Fruit fly (Drosophila melanogaster) whole organism, embryonic: ENCODE results near the gene klar.
A peak's percentile ranks its signal among the peaks of the same experiment; 100 is the strongest.

Source experiments
- Abd-B ChIP-seq: fragments of 200-800 bp; sonication (Bioruptor generic); optimal IDR thresholded peaks from 2 replicates; lab custom pipeline; 2018; ENCODE audit warnings: missing biosample characterization, mild to moderate bottlenecking, missing genetic modification characterization, moderate library complexity
- Ada2b ChIP-seq: fragments of 200-800 bp; sonication (Bioruptor generic); IDR thresholded peaks from 2 replicates; pipeline ENCODE4 v1.3.6; 2022; ENCODE audit warnings: missing biosample characterization, missing genetic modification characterization
- Awh ChIP-seq: fragments of 200-800 bp; sonication (Bioruptor generic); IDR thresholded peaks from 2 replicates; pipeline ENCODE4, ENCODE4 v1.3.6; 2022; ENCODE audit warnings: missing biosample characterization, missing genetic modification characterization
- CG10321 ChIP-seq: fragments of 200-800 bp; sonication (Bioruptor generic); IDR thresholded peaks from 2 replicates; pipeline ENCODE4 v1.3.6; 2022; ENCODE audit warnings: missing biosample characterization, missing genetic modification characterization
- CG10462 ChIP-seq: fragments of 200-800 bp; sonication (Bioruptor generic); optimal IDR thresholded peaks from 2 replicates; lab custom pipeline; 2016; ENCODE audit warnings: missing biosample characterization, missing genetic modification characterization
- CG10565 ChIP-seq: fragments of 200-800 bp; sonication (Bioruptor generic); optimal IDR thresholded peaks from 3 replicates; lab custom pipeline; 2016; ENCODE audit warnings: missing biosample characterization, mild to moderate bottlenecking, missing genetic modification characterization
- CG10959 ChIP-seq: fragments of 200-800 bp; sonication (Bioruptor generic); IDR thresholded peaks from 2 replicates; pipeline ENCODE4 v1.3.6; 2022; ENCODE audit warnings: missing biosample characterization, missing genetic modification characterization
- CG11085 ChIP-seq: fragments of 200-800 bp; sonication (Bioruptor generic); IDR thresholded peaks from 2 replicates; pipeline ENCODE4 v1.3.6; 2022; ENCODE audit warnings: missing biosample characterization, missing genetic modification characterization
- CG11398 ChIP-seq: fragments of 200-800 bp; sonication (Bioruptor generic); optimal IDR thresholded peaks from 2 replicates; lab custom pipeline; 2016; ENCODE audit warnings: missing biosample characterization, missing genetic modification characterization
- CG12104 ChIP-seq: fragments of 200-800 bp; sonication (Bioruptor generic); optimal IDR thresholded peaks from 3 replicates; lab custom pipeline; 2016; ENCODE audit warnings: missing biosample characterization, missing genetic modification characterization
- CG12219 ChIP-seq: fragments of 200-800 bp; sonication (Bioruptor generic); optimal IDR thresholded peaks from 3 replicates; lab custom pipeline; 2018; ENCODE audit warnings: missing biosample characterization, mild to moderate bottlenecking, missing genetic modification characterization
- CG12659 ChIP-seq: fragments of 200-800 bp; sonication (Bioruptor generic); optimal IDR thresholded peaks from 3 replicates; lab custom pipeline; 2017; ENCODE audit warnings: mild to moderate bottlenecking, missing biosample characterization, missing genetic modification reagents, missing genetic modification characterization
- CG13123 ChIP-seq: fragments of 200-800 bp; sonication (Bioruptor generic); optimal IDR thresholded peaks from 2 replicates; lab custom pipeline; 2016; ENCODE audit warnings: missing biosample characterization, missing genetic modification characterization
- CG13894 ChIP-seq: fragments of 200-800 bp; sonication (Bioruptor generic); optimal IDR thresholded peaks from 3 replicates; lab custom pipeline; 2018; ENCODE audit warnings: missing biosample characterization, mild to moderate bottlenecking, missing genetic modification characterization, moderate library complexity
- CG14710 ChIP-seq: fragments of 200-800 bp; sonication (Bioruptor generic); optimal IDR thresholded peaks from 3 replicates; lab custom pipeline; 2019; ENCODE audit warnings: missing biosample characterization, mild to moderate bottlenecking, missing genetic modification characterization, moderate library complexity
- CG17568 ChIP-seq: fragments of 200-800 bp; sonication (Bioruptor generic); optimal IDR thresholded peaks from 2 replicates; lab custom pipeline; 2018; ENCODE audit warnings: missing biosample characterization, mild to moderate bottlenecking, missing genetic modification characterization, moderate library complexity
- CG17912 ChIP-seq: fragments of 200-800 bp; sonication (Bioruptor generic); optimal IDR thresholded peaks from 2 replicates; lab custom pipeline; 2018; ENCODE audit warnings: missing biosample characterization, mild to moderate bottlenecking, missing genetic modification characterization
- CG2712 ChIP-seq: fragments of 200-800 bp; optimal IDR thresholded peaks from 3 replicates; lab custom pipeline; 2019; ENCODE audit warnings: missing biosample characterization, mild to moderate bottlenecking, missing genetic modification characterization, moderate library complexity
- CG3065 ChIP-seq: fragments of 200-800 bp; sonication (Bioruptor generic); optimal IDR thresholded peaks from 2 replicates; lab custom pipeline; 2016; ENCODE audit warnings: missing biosample characterization, missing genetic modification characterization
- CG3281 ChIP-seq: fragments of 200-800 bp; sonication (Bioruptor generic); optimal IDR thresholded peaks from 3 replicates; lab custom pipeline; 2017; ENCODE audit warnings: missing biosample characterization, mild to moderate bottlenecking, missing genetic modification characterization
- CG7987 ChIP-seq: fragments of 200-800 bp; sonication (Bioruptor generic); optimal IDR thresholded peaks from 2 replicates; lab custom pipeline; 2018; ENCODE audit warnings: missing biosample characterization, mild to moderate bottlenecking, missing genetic modification characterization, moderate library complexity
- CG8089 ChIP-seq: fragments of 200-800 bp; sonication (Bioruptor generic); optimal IDR thresholded peaks from 3 replicates; lab custom pipeline; 2016; ENCODE audit warnings: missing biosample characterization, missing genetic modification characterization
- Dbx ChIP-seq: fragments of 200-800 bp; sonication (Bioruptor generic); IDR thresholded peaks from 3 replicates; pipeline ENCODE4 v1.3.6; 2022; ENCODE audit warnings: missing biosample characterization, missing genetic modification characterization
- Doc3 ChIP-seq: fragments of 200-800 bp; sonication (Bioruptor generic); IDR thresholded peaks from 3 replicates; pipeline ENCODE4 v1.3.6; 2022; ENCODE audit warnings: missing biosample characterization, missing genetic modification characterization; ENCODE audit not compliant: partially characterized antibody
- Dref ChIP-seq: fragments of 200-800 bp; sonication (Bioruptor generic); IDR thresholded peaks from 2 replicates; pipeline ENCODE4 v1.3.6; 2022; ENCODE audit warnings: missing biosample characterization, missing genetic modification characterization
- Ets97D ChIP-seq: fragments of 200-800 bp; sonication (Bioruptor generic); optimal IDR thresholded peaks from 3 replicates; lab custom pipeline; 2016; ENCODE audit warnings: missing biosample characterization, missing genetic modification characterization
- HLH54F ChIP-seq: fragments of 200-800 bp; sonication (Bioruptor generic); optimal IDR thresholded peaks from 3 replicates; lab custom pipeline; 2016; ENCODE audit warnings: missing biosample characterization, missing genetic modification characterization
- Meics ChIP-seq: fragments of 200-800 bp; sonication (Bioruptor generic); optimal IDR thresholded peaks from 2 replicates; lab custom pipeline; 2017; ENCODE audit warnings: missing biosample characterization, mild to moderate bottlenecking, missing genetic modification characterization
- Nf-YA ChIP-seq: fragments of 200-800 bp; sonication (Bioruptor generic); IDR thresholded peaks from 2 replicates; pipeline ENCODE4 v1.3.6; 2022; ENCODE audit warnings: missing biosample characterization, missing genetic modification characterization
- Ptx1 ChIP-seq: fragments of 200-800 bp; sonication (Bioruptor generic); IDR thresholded peaks from 2 replicates; pipeline ENCODE4 v1.3.6; 2022; ENCODE audit warnings: missing biosample characterization, missing genetic modification characterization
- Ravus ChIP-seq: fragments of 200-800 bp; sonication (Bioruptor generic); IDR thresholded peaks from 2 replicates; pipeline ENCODE4 v1.3.6; 2022; ENCODE audit warnings: missing biosample characterization, missing genetic modification characterization
- Rfx ChIP-seq: fragments of 200-800 bp; sonication (Bioruptor generic); IDR thresholded peaks from 2 replicates; pipeline ENCODE4 v1.3.6; 2022; ENCODE audit warnings: missing biosample characterization, missing genetic modification characterization
- Six4 ChIP-seq: fragments of 200-800 bp; sonication (Bioruptor generic); optimal IDR thresholded peaks from 2 replicates; lab custom pipeline; 2016; ENCODE audit warnings: missing biosample characterization, missing genetic modification characterization
- ab ChIP-seq: fragments of 200-800 bp; sonication (Bioruptor generic); optimal IDR thresholded peaks from 2 replicates; lab custom pipeline; 2016; ENCODE audit warnings: missing biosample characterization, missing genetic modification characterization
- abd-A ChIP-seq: fragments of 200-800 bp; sonication (Bioruptor generic); optimal IDR thresholded peaks from 3 replicates; lab custom pipeline; 2019; ENCODE audit warnings: missing biosample characterization, mild to moderate bottlenecking, missing genetic modification characterization, moderate library complexity
- bigmax ChIP-seq: fragments of 200-800 bp; sonication (Bioruptor generic); optimal IDR thresholded peaks from 2 replicates; lab custom pipeline; 2018; ENCODE audit warnings: missing biosample characterization, mild to moderate bottlenecking, missing genetic modification characterization
- dan ChIP-seq: fragments of 200-800 bp; sonication (Bioruptor generic); IDR thresholded peaks from 2 replicates; pipeline ENCODE4 v1.3.6; 2022; ENCODE audit warnings: missing biosample characterization, missing genetic modification characterization
- ems ChIP-seq: fragments of 200-800 bp; sonication (Bioruptor generic); optimal IDR thresholded peaks from 3 replicates; lab custom pipeline; 2016; ENCODE audit warnings: missing biosample characterization, missing genetic modification characterization
- gsb-n ChIP-seq: fragments of 200-800 bp; sonication (Bioruptor generic); optimal IDR thresholded peaks from 3 replicates; lab custom pipeline; 2018; ENCODE audit warnings: missing biosample characterization, mild to moderate bottlenecking, missing genetic modification characterization
- inv ChIP-seq: fragments of 200-800 bp; sonication (Bioruptor generic); IDR thresholded peaks from 2 replicates; pipeline ENCODE4 v1.3.6; 2022; ENCODE audit warnings: missing biosample characterization, missing genetic modification characterization; ENCODE audit not compliant: partially characterized antibody
- jing ChIP-seq: fragments of 200-800 bp; sonication (Bioruptor generic); optimal IDR thresholded peaks from 2 replicates; lab custom pipeline; 2018; ENCODE audit warnings: missing biosample characterization, mild to moderate bottlenecking, missing genetic modification characterization
- lab ChIP-seq: fragments of 200-800 bp; sonication (Bioruptor generic); optimal IDR thresholded peaks from 3 replicates; lab custom pipeline; 2017; ENCODE audit warnings: missing biosample characterization, missing genetic modification characterization, mild to moderate bottlenecking, moderate library complexity, missing genetic modification reagents
- nerfin-2 ChIP-seq: fragments of 200-800 bp; sonication (Bioruptor generic); IDR thresholded peaks from 2 replicates; pipeline ENCODE4 v1.3.6; 2022; ENCODE audit warnings: missing biosample characterization, missing genetic modification characterization; ENCODE audit not compliant: partially characterized antibody
- onecut ChIP-seq: fragments of 200-800 bp; sonication (Bioruptor generic); IDR thresholded peaks from 2 replicates; pipeline ENCODE4 v1.3.6; 2022; ENCODE audit warnings: missing biosample characterization, missing genetic modification characterization
- pho ChIP-seq: fragments of 200-800 bp; sonication (Bioruptor generic); optimal IDR thresholded peaks from 2 replicates; lab custom pipeline; 2016; ENCODE audit warnings: missing biosample characterization, missing genetic modification characterization
- pum ChIP-seq: fragments of 200-800 bp; sonication (Bioruptor generic); optimal IDR thresholded peaks from 2 replicates; lab custom pipeline; 2016; ENCODE audit warnings: missing biosample characterization, missing genetic modification characterization
- row ChIP-seq: fragments of 200-800 bp; sonication (Bioruptor generic); IDR thresholded peaks from 3 replicates; pipeline ENCODE4 v1.3.6; 2022; ENCODE audit warnings: missing biosample characterization, missing genetic modification characterization
- stc ChIP-seq: fragments of 200-800 bp; sonication (Bioruptor generic); IDR thresholded peaks from 2 replicates; pipeline ENCODE4 v1.3.6; 2022; ENCODE audit warnings: missing biosample characterization, missing genetic modification characterization
- vfl ChIP-seq: fragments of 200-800 bp; sonication (Bioruptor generic); optimal IDR thresholded peaks from 2 replicates; lab custom pipeline; 2016; ENCODE audit warnings: missing biosample characterization, missing genetic modification characterization
- wor ChIP-seq: fragments of 200-800 bp; sonication (Bioruptor generic); IDR thresholded peaks from 2 replicates; pipeline ENCODE4 v1.3.6; 2022; ENCODE audit warnings: missing biosample characterization, missing genetic modification characterization

klar gene

dm6 chr3L:505782-506408, 34.5 kb downstream of the klar start (continued):
- TF ChIP-seq HLH54F (GFP tag; lab: Kevin White, UChicago) (peak; percentile 73), Awh (GFP tag; lab: Robert Waterston, UW) (peak; percentile 48; the same call in 1 of the 2 replicates), CG17568 (no peak), CG13123 (GFP tag; lab: Kevin White, UChicago) (peak; percentile 54), CG2712 (tag; lab: Kevin White, UChicago) (peak; percentile 49), abd-A (tag; lab: Kevin White, UChicago) (no peak), Meics (GFP tag; lab: Kevin White, UChicago) (peak; percentile 76), ems (peak; percentile 53), CG12219 (GFP tag; lab: Kevin White, UChicago) (peak; percentile 43), CG12659 (GFP tag; lab: Kevin White, UChicago) (peak; percentile 64), stc (0 out of 2 replicates have a peak, but pooled peaks have one; percentile 22), CG13894 (tag; lab: Kevin White, UChicago) (no peak), Abd-B (GFP tag; lab: Kevin White, UChicago) (peak; percentile 35), inv (GFP tag; lab: Robert Waterston, UW) (no peak), wor (GFP tag; lab: Robert Waterston, UW) (0 out of 2 replicates have a peak, but pooled peaks have one; percentile 31), CG11085 (GFP tag; lab: Robert Waterston, UW) (peak; percentile 71), CG7987 (GFP tag; lab: Kevin White, UChicago) (peak; percentile 79), jing (GFP tag; lab: Kevin White, UChicago) (no peak), CG8089 (peak; percentile 88), Rfx (GFP tag; lab: Robert Waterston, UW) (peak; percentile 90), CG3281 (GFP tag; lab: Kevin White, UChicago) (peak; percentile 26), Ravus (no peak; the same call in 1 of the 2 replicates), nerfin-2 (GFP tag; lab: Robert Waterston, UW) (no peak), row (GFP tag; lab: Robert Waterston, UW) (peak; percentile 36; the same call in 1 of the 3 replicates), pum (GFP tag; lab: Kevin White, UChicago) (peak; percentile 82), CG11398 (GFP tag; lab: Kevin White, UChicago) (peak; percentile 39), CG12104 (GFP tag; lab: Kevin White, UChicago) (peak; percentile 32), CG14710 (peak; percentile 54), Ada2b (GFP tag; lab: Robert Waterston, UW) (peak; percentile 49; the same call in 1 of the 2 replicates), Doc3 (GFP tag; lab: Robert Waterston, UW) (no peak), Dbx (GFP tag; lab: Robert Waterston, UW) (peak; percentile 79; the same call in 2 of the 3 replicates), CG10959 (GFP tag; lab: Robert Waterston, UW) (peak; percentile 61; the same call in 1 of the 2 replicates), CG3065 (GFP tag; lab: Kevin White, UChicago) (peak; percentile 71), ab (GFP tag; lab: Kevin White, UChicago) (no peak), CG10565 (no peak), CG17912 (GFP tag; lab: Kevin White, UChicago) (peak; percentile 86), Six4 (GFP tag; lab: Kevin White, UChicago) (peak; percentile 55), lab (GFP tag; lab: Kevin White, UChicago) (peak; percentile 74), CG10462 (peak; percentile 51), Dref (GFP tag; lab: Robert Waterston, UW) (no peak), pho (peak; percentile 58), gsb-n (tag; lab: Kevin White, UChicago) (peak; percentile 11), onecut (peak; percentile 84), Ptx1 (GFP tag; lab: Robert Waterston, UW) (peak; percentile 78), Nf-YA (GFP tag; lab: Robert Waterston, UW) (no peak), Ets97D (peak; percentile 90), bigmax (GFP tag; lab: Kevin White, UChicago) (no peak), CG10321 (GFP tag; lab: Robert Waterston, UW) (0 out of 2 replicates have a peak, but pooled peaks have one; percentile 13), dan (GFP tag; lab: Robert Waterston, UW) (no peak), vfl (GFP tag; lab: Kevin White, UChicago) (peak; percentile 40)
